Fruit fly (Drosophila melanogaster) whole organism, wandering third instar larva: ENCODE results near the gene Ogg1.

ENCODE experiments used
- Abd-B ChIP-seq: fragments of >200 bp; optimal IDR thresholded peaks from 2 replicates; lab custom pipeline; 2017; ENCODE audit warnings: missing biosample characterization, missing genetic modification characterization
- CG32264 ChIP-seq: fragments of 200-800 bp; sonication (Bioruptor generic); optimal IDR thresholded peaks from 2 replicates; lab custom pipeline; 2016; ENCODE audit warnings: missing biosample characterization, missing genetic modification characterization
- CG9705 ChIP-seq: fragments of 200-800 bp; sonication (Bioruptor generic); optimal IDR thresholded peaks from 2 replicates; lab custom pipeline; 2018; ENCODE audit warnings: missing biosample characterization, mild to moderate bottlenecking, missing genetic modification characterization
- CrebA ChIP-seq: fragments of 200-800 bp; sonication (Bioruptor generic); optimal IDR thresholded peaks from 2 replicates; lab custom pipeline; 2016; ENCODE audit warnings: missing biosample characterization, mild to moderate bottlenecking, missing genetic modification characterization, borderline replicate concordance
- Dfd ChIP-seq: fragments of >200 bp; optimal IDR thresholded peaks from 2 replicates; lab custom pipeline; 2017; ENCODE audit warnings: missing biosample characterization, missing genetic modification characterization
- Dif ChIP-seq: fragments of 200-275, 200-300 bp; sonication (Bioruptor generic); optimal IDR thresholded peaks from 2 replicates; lab custom pipeline; 2018; ENCODE audit warnings: missing biosample characterization, missing genetic modification characterization; ENCODE audit not compliant: partially characterized antibody
- GATAd ChIP-seq: sonication (Bioruptor generic); optimal IDR thresholded peaks from 2 replicates; lab custom pipeline; 2016; ENCODE audit warnings: missing biosample characterization, missing genetic modification characterization
- HLH106 ChIP-seq: fragments of 200-800 bp; optimal IDR thresholded peaks from 3 replicates; lab custom pipeline; 2019; ENCODE audit warnings: missing biosample characterization, mild to moderate bottlenecking, missing genetic modification characterization, moderate library complexity
- Hnf4 ChIP-seq: fragments of 200-800 bp; sonication (Bioruptor generic); optimal IDR thresholded peaks from 2 replicates; lab custom pipeline; 2016; ENCODE audit warnings: missing biosample characterization, mild to moderate bottlenecking, missing genetic modification characterization
- Hr78 ChIP-seq: fragments of >200 bp; optimal IDR thresholded peaks from 2 replicates; lab custom pipeline; 2017; ENCODE audit warnings: missing biosample characterization, missing genetic modification characterization
- Hr83 ChIP-seq: fragments of 200-300 bp; sonication (Bioruptor generic); optimal IDR thresholded peaks from 2 replicates; lab custom pipeline; 2016; ENCODE audit warnings: missing biosample characterization, mild to moderate bottlenecking, missing genetic modification characterization, moderate library complexity; ENCODE audit not compliant: poor library complexity, severe bottlenecking
- Jra ChIP-seq: sonication (Bioruptor generic); optimal IDR thresholded peaks from 2 replicates; lab custom pipeline; 2016; ENCODE audit warnings: missing biosample characterization, missing genetic modification characterization
- Mio ChIP-seq: sonication (Bioruptor generic); optimal IDR thresholded peaks from 2 replicates; lab custom pipeline; 2016; ENCODE audit warnings: missing biosample characterization, missing genetic modification characterization
- Myc ChIP-seq: fragments of >200 bp; optimal IDR thresholded peaks from 2 replicates; lab custom pipeline; 2017
- N ChIP-seq: fragments of >200 bp; optimal IDR thresholded peaks from 2 replicates; lab custom pipeline; 2018; ENCODE audit warnings: missing biosample characterization, missing external identifiers, missing genetic modification characterization
- OdsH ChIP-seq: fragments of 200-800 bp; sonication (Bioruptor generic); optimal IDR thresholded peaks from 2 replicates; lab custom pipeline; 2016; ENCODE audit warnings: missing biosample characterization, mild to moderate bottlenecking, missing genetic modification characterization
- Rel ChIP-seq, 2 experiments: fragments of 200-800 bp; sonication (Bioruptor generic) in 1 of 2; optimal IDR thresholded peaks; 2 replicates in 1 of 2; 3 replicates in 1 of 2; lab custom pipeline; 2016 to 2019; ENCODE audit warnings: mild to moderate bottlenecking in 2 of 2, missing biosample characterization in 2 of 2, missing genetic modification characterization in 2 of 2, moderate library complexity in 1 of 2
- Sp1 ChIP-seq: fragments of 200-800 bp; sonication (Bioruptor generic); optimal IDR thresholded peaks from 3 replicates; lab custom pipeline; 2019; ENCODE audit warnings: missing biosample characterization, mild to moderate bottlenecking, missing genetic modification characterization, moderate library complexity
- Vsx2 ChIP-seq: fragments of 200-300, 225-300 bp; sonication (Bioruptor generic); optimal IDR thresholded peaks from 2 replicates; lab custom pipeline; 2018; ENCODE audit warnings: missing biosample characterization, missing genetic modification characterization; ENCODE audit not compliant: partially characterized antibody
- br ChIP-seq: fragments of 200-800 bp; sonication (Bioruptor generic); optimal IDR thresholded peaks from 2 replicates; lab custom pipeline; 2016; ENCODE audit warnings: missing biosample characterization, missing genetic modification characterization
- brk ChIP-seq: fragments of 200-800 bp; sonication (Bioruptor generic); optimal IDR thresholded peaks from 2 replicates; lab custom pipeline; 2016; ENCODE audit warnings: missing biosample characterization, mild to moderate bottlenecking, missing genetic modification characterization
- dl ChIP-seq, 2 experiments: fragments of 175-275, 200-275 bp in 1 of 2; fragments of 200-275 bp in 1 of 2; sonication (Bioruptor generic); optimal IDR thresholded peaks; lab custom pipeline; 2018; ENCODE audit warnings: mild to moderate bottlenecking in 2 of 2, missing biosample characterization in 2 of 2, missing genetic modification characterization in 2 of 2, moderate library complexity in 2 of 2; ENCODE audit not compliant: partially characterized antibody in 2 of 2, insufficient read depth in 1 of 2
- dmrt93B ChIP-seq: fragments of 200-800 bp; sonication (Bioruptor generic); optimal IDR thresholded peaks from 2 replicates; lab custom pipeline; 2018; ENCODE audit warnings: missing biosample characterization, mild to moderate bottlenecking, missing genetic modification characterization
- dsf ChIP-seq: sonication (Bioruptor generic); optimal IDR thresholded peaks from 2 replicates; lab custom pipeline; 2016; ENCODE audit warnings: missing biosample characterization, missing genetic modification characterization, borderline replicate concordance
- ey ChIP-seq: fragments of 200-800 bp; sonication (Bioruptor generic); optimal IDR thresholded peaks from 2 replicates; lab custom pipeline; 2016; ENCODE audit warnings: missing biosample characterization, missing genetic modification characterization
- foxo ChIP-seq, 2 experiments: fragments of 200-800 bp; sonication (Bioruptor generic); optimal IDR thresholded peaks; 2 replicates in 1 of 2; 3 replicates in 1 of 2; lab custom pipeline; 2016 to 2017; ENCODE audit warnings: missing biosample characterization in 2 of 2, missing genetic modification characterization in 2 of 2
- fru ChIP-seq: fragments of 200-800 bp; sonication (Bioruptor generic); optimal IDR thresholded peaks from 3 replicates; lab custom pipeline; 2016; ENCODE audit warnings: missing biosample characterization, mild to moderate bottlenecking, missing genetic modification characterization
- h ChIP-seq: fragments of 200-800 bp; sonication (Bioruptor generic); optimal IDR thresholded peaks from 3 replicates; lab custom pipeline; 2016; ENCODE audit warnings: missing biosample characterization, mild to moderate bottlenecking, missing genetic modification characterization
- jim ChIP-seq: fragments of 175-275, 200-325 bp; sonication (Bioruptor generic); optimal IDR thresholded peaks from 2 replicates; lab custom pipeline; 2016; ENCODE audit warnings: missing biosample characterization, mild to moderate bottlenecking, missing genetic modification characterization
- lola ChIP-seq: fragments of >200 bp; optimal IDR thresholded peaks from 2 replicates; lab custom pipeline; 2017; ENCODE audit warnings: missing biosample characterization, missing genetic modification characterization
- pan ChIP-seq: fragments of >200 bp; optimal IDR thresholded peaks from 2 replicates; lab custom pipeline; 2017
- psq ChIP-seq: fragments of 200-800 bp; sonication (Bioruptor generic); optimal IDR thresholded peaks from 3 replicates; lab custom pipeline; 2017; ENCODE audit warnings: missing biosample characterization, mild to moderate bottlenecking, missing genetic modification characterization, moderate library complexity
- rgr ChIP-seq: fragments of 200-800 bp; sonication (Bioruptor generic); optimal IDR thresholded peaks from 3 replicates; lab custom pipeline; 2016; ENCODE audit warnings: missing biosample characterization, mild to moderate bottlenecking, missing genetic modification characterization
- sage ChIP-seq: fragments of 200-800 bp; sonication (Bioruptor generic); optimal IDR thresholded peaks from 2 replicates; lab custom pipeline; 2016; ENCODE audit warnings: missing biosample characterization, mild to moderate bottlenecking, missing genetic modification characterization
- sv ChIP-seq: fragments of 200-800 bp; sonication (Bioruptor generic); optimal IDR thresholded peaks from 3 replicates; lab custom pipeline; 2016; ENCODE audit warnings: missing biosample characterization, missing genetic modification characterization
- tai ChIP-seq: sonication (Bioruptor generic); optimal IDR thresholded peaks from 2 replicates; lab custom pipeline; 2016; ENCODE audit warnings: missing biosample characterization, missing genetic modification characterization
- usp ChIP-seq: fragments of >200 bp; optimal IDR thresholded peaks from 2 replicates; lab custom pipeline; 2017; ENCODE audit warnings: missing biosample characterization, missing genetic modification characterization
- woc ChIP-seq: sonication (Bioruptor generic); optimal IDR thresholded peaks from 2 replicates; lab custom pipeline; 2016; ENCODE audit warnings: missing biosample characterization, mild to moderate bottlenecking, missing genetic modification characterization

Ogg1 gene

dm6 chrX:8677434-8677833 lies 12.7 kb upstream of the Ogg1 start:
- TF ChIP-seq Rel (GFP tag; optimal IDR thresholded peaks at IDR 0.05; lab: Kevin White, UChicago): peak; percentile 46
- no peak for TF ChIP-seq Rel (tag; optimal IDR thresholded peaks at IDR 0.05; lab: Kevin White, UChicago)
- peak; percentile 28 for TF ChIP-seq br (GFP tag; lab: Kevin White, UChicago)
- peak; percentile 80 for TF ChIP-seq Sp1 (GFP tag; lab: Kevin White, UChicago)
- peak; percentile 10 for TF ChIP-seq OdsH (GFP tag; lab: Kevin White, UChicago)
- peak; percentile 2 to 92 for TF ChIP-seq foxo (GFP tag; optimal IDR thresholded peaks at IDR 0.05; lab: Kevin White, UChicago)
- TF ChIP-seq Vsx2 (GFP tag; lab: Kevin White, UChicago): no peak
- TF ChIP-seq tai: no peak
- TF ChIP-seq ey (GFP tag; lab: Kevin White, UChicago): peak; percentile 92
- TF ChIP-seq HLH106 (tag; lab: Kevin White, UChicago): peak; percentile 29
- no peak for TF ChIP-seq GATAd
- TF ChIP-seq dmrt93B (GFP tag; lab: Kevin White, UChicago): no peak
- TF ChIP-seq sage: no peak
- peak; percentile 19 for TF ChIP-seq h (GFP tag; lab: Kevin White, UChicago)
- peak; percentile 23 for TF ChIP-seq rgr (GFP tag; lab: Kevin White, UChicago)
- TF ChIP-seq woc: peak; percentile 71
- peak; percentile 91 for TF ChIP-seq fru (GFP tag; lab: Kevin White, UChicago)

dm6 chrX:8681189-8681821 lies 8.8 kb upstream of the Ogg1 start, which contains the start of gene CAH3:
Gene CAH3, plus strand, starts transcription at chrX:8681252.
- TF ChIP-seq fru (GFP tag; lab: Kevin White, UChicago) (peak; percentile 94), usp (no peak), Rel (GFP tag; optimal IDR thresholded peaks at IDR 0.05; lab: Kevin White, UChicago) (peak; percentile 30), Rel (tag; optimal IDR thresholded peaks at IDR 0.05; lab: Kevin White, UChicago) (peak; percentile 90), Myc (lab: Kevin White, UChicago) (no peak), Dfd (GFP tag; lab: Kevin White, UChicago) (no peak), dmrt93B (GFP tag; lab: Kevin White, UChicago) (peak; percentile 88), CrebA (GFP tag; lab: Kevin White, UChicago) (no peak), GATAd (peak; percentile 45), CG9705 (peak; percentile 94), Jra (GFP tag; lab: Kevin White, UChicago) (peak; percentile 62), CG32264 (GFP tag; lab: Kevin White, UChicago) (peak; percentile 71), ey (GFP tag; lab: Kevin White, UChicago) (peak; percentile 90), Vsx2 (GFP tag; lab: Kevin White, UChicago) (peak; percentile 43), lola (GFP tag; lab: Kevin White, UChicago) (no peak), br (GFP tag; lab: Kevin White, UChicago) (peak; percentile 95), Hnf4 (peak; percentile 90), rgr (GFP tag; lab: Kevin White, UChicago) (peak; percentile 95), sage (peak; percentile 83), h (GFP tag; lab: Kevin White, UChicago) (peak; percentile 93), Abd-B (GFP tag; lab: Kevin White, UChicago) (no peak), N (GFP tag; lab: Kevin White, UChicago) (no peak), psq (GFP tag; lab: Kevin White, UChicago) (peak; percentile 85), sv (GFP tag; lab: Kevin White, UChicago) (peak; percentile 88), dsf (GFP tag; lab: Kevin White, UChicago) (peak; percentile 72), HLH106 (tag; lab: Kevin White, UChicago) (peak; percentile 96), Hr78 (GFP tag; lab: Kevin White, UChicago) (no peak), Dif (GFP tag; lab: Kevin White, UChicago) (peak; percentile 18), pan (no peak), tai (peak; percentile 83), foxo (GFP tag; optimal IDR thresholded peaks at IDR 0.05; lab: Kevin White, UChicago) (peak in 1 of 2 experiments; percentile 94), brk (GFP tag; lab: Kevin White, UChicago) (peak; percentile 75), dl (GFP tag; optimal IDR thresholded peaks at IDR 0.05; lab: Kevin White, UChicago; ENCODE audit: insufficient read depth in 1 of 2, partially characterized antibody in 2 of 2) (no peak), woc (peak; percentile 88), jim (GFP tag; lab: Kevin White, UChicago) (no peak), Mio (GFP tag; lab: Kevin White, UChicago) (no peak), Sp1 (GFP tag; lab: Kevin White, UChicago) (peak; percentile 95), OdsH (GFP tag; lab: Kevin White, UChicago) (peak; percentile 91), Hr83 (peak; percentile 35)
- TF ChIP-seq, all 38 proteins: peak for 26
